Worm (Caenorhabditis elegans): ENCODE data around the gene ugt-67.

The ugt-67 gene

ce11 chrV:4890781-4891180 is 10.4 kb upstream of the ugt-67 start:
- TF ChIP-seq efl-1 (optimal IDR thresholded peaks at IDR 0.05) (no peak), efl-1 (GFP tag; optimal IDR thresholded peaks at IDR 0.05 in 1 of 2) (peak in 1 of 2 experiments; percentile 15), sox-4 (tag; optimal IDR thresholded peaks at IDR 0.05) (no peak)

DNA sequence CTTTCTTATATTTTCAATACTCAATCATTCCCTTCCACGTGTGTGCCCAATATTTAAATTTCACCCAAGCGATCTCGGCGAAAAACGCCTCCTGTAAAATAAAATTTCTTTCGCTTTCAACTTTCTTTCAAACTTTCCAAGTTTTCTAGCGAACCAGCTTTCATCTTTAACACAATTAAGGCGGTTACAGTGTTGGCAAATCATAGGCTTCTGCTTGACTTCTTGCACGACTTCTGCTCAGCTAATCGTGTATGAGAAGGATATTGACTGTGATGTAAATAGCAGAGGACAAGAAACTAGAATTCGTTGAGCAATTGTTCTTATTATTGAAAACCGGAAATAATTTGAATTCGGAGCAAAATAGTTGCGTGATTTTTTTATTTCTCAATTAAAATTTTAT is 9.9 kb upstream of the ugt-67 start:
- TF ChIP-seq blmp-1 (tag; optimal IDR thresholded peaks at IDR 0.05) (no peak), xbp-1 (tag; optimal IDR thresholded peaks at IDR 0.05) (no peak), jun-1 (tag; optimal IDR thresholded peaks at IDR 0.05) (no peak), C34B4.2 (tag; optimal IDR thresholded peaks at IDR 0.05) (no peak), ztf-4 (tag; optimal IDR thresholded peaks at IDR 0.05) (no peak)

- no peak for TF ChIP-seq nhr-20 (tag; optimal IDR thresholded peaks at IDR 0.05)
- TF ChIP-seq elt-3 (tag; optimal IDR thresholded peaks at IDR 0.05), result no peak
- TF ChIP-seq nhr-85 (tag), result no peak
- no peak for TF ChIP-seq lin-39 (tag; optimal IDR thresholded peaks at IDR 0.05)
- no peak for TF ChIP-seq sup-37 (GFP tag; optimal IDR thresholded peaks at IDR 0.05)
- no peak for TF ChIP-seq sptf-1 (tag; optimal IDR thresholded peaks at IDR 0.05)
- TF ChIP-seq hlh-4 (tag; optimal IDR thresholded peaks at IDR 0.05), result no peak
- TF ChIP-seq hpl-2 (GFP tag; optimal IDR thresholded peaks at IDR 0.05), result no peak
- no peak for TF ChIP-seq ceh-88 (GFP tag; IDR thresholded peaks at IDR 0.05)
- TF ChIP-seq C04F5.9 (tag; optimal IDR thresholded peaks at IDR 0.05), result no peak
- no peak for TF ChIP-seq isw-1 (GFP tag; IDR thresholded peaks at IDR 0.05)
- no peak for TF ChIP-seq snu-23 (GFP tag; optimal IDR thresholded peaks at IDR 0.05)
- no peak for TF ChIP-seq lsy-2 (tag; optimal IDR thresholded peaks at IDR 0.05)
- TF ChIP-seq nhr-76 (tag; optimal IDR thresholded peaks at IDR 0.05), result no peak
- no peak for TF ChIP-seq swsn-7 (tag; optimal IDR thresholded peaks at IDR 0.05)
- TF ChIP-seq mep-1 (tag; optimal IDR thresholded peaks at IDR 0.05), result no peak
- no peak for TF ChIP-seq ceh-82 (tag; optimal IDR thresholded peaks at IDR 0.05)
Measured at ce11 chrV:4894971-4895370, 6.2 kb upstream of the ugt-67 start, which contains the start of gene ugt-11. TSS of gene ugt-11 (minus strand) at chrV:4895071.

DNA sequence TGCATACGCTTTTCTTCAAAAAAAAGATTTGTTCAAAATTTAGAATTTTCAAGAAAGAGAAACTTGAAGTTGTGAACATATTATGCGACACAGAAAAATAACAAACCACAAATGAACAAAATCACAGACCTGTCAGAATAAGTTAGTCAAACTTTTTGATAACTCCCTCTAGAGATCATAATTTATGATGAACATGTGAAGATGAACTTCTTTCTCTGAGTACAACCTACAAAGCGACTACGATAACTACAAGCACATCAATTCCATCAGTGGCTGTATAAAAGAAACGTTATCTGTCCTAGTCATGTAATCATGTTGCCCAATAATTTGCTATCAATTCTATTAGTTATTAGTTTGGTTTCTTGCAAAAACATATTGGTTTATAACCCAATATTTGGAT is 5.4 kb upstream of the ugt-67 start, which contains the start of gene ugt-9:
Gene ugt-9, plus strand, starts transcription at position 305 of the 400 bp plus-strand sequence.
- TF ChIP-seq nhr-71 (tag; optimal IDR thresholded peaks at IDR 0.05), result peak; percentile 57
- TF ChIP-seq ztf-11 (tag; optimal IDR thresholded peaks at IDR 0.05), result no peak
- no peak for TF ChIP-seq aha-1 (tag; optimal IDR thresholded peaks at IDR 0.05)
- no peak for TF ChIP-seq egl-27 (tag; optimal IDR thresholded peaks at IDR 0.05)
- no peak for TF ChIP-seq unc-98 (GFP tag; IDR thresholded peaks at IDR 0.05)
- TF ChIP-seq xbp-1 (tag; optimal IDR thresholded peaks at IDR 0.05), result no peak
- no peak for TF ChIP-seq nhr-11 (tag; optimal IDR thresholded peaks at IDR 0.05)
- peak; percentile 34 for TF ChIP-seq snu-23 (GFP tag; optimal IDR thresholded peaks at IDR 0.05)
- no peak for TF ChIP-seq swsn-7 (tag; optimal IDR thresholded peaks at IDR 0.05)
- no peak for TF ChIP-seq mab-9 (GFP tag; IDR thresholded peaks at IDR 0.05)
- TF ChIP-seq rnt-1 (tag; optimal IDR thresholded peaks at IDR 0.05), result no peak
- TF ChIP-seq nhr-12 (tag; optimal IDR thresholded peaks at IDR 0.05), result no peak
- no peak for TF ChIP-seq ets-5 (GFP tag; IDR thresholded peaks at IDR 0.05)
- TF ChIP-seq lin-15B (tag; optimal IDR thresholded peaks at IDR 0.05), result no peak
- TF ChIP-seq hlh-4 (tag; optimal IDR thresholded peaks at IDR 0.05), result no peak
- TF ChIP-seq blmp-1 (tag; optimal IDR thresholded peaks at IDR 0.05), result no peak
- TF ChIP-seq sptf-1 (tag; optimal IDR thresholded peaks at IDR 0.05), result no peak
- TF ChIP-seq nhr-85 (tag), result peak; percentile 84
- TF ChIP-seq elt-3 (tag; optimal IDR thresholded peaks at IDR 0.05), result peak in 3 of 6 experiments; percentile 58 to 84 (median 61)
- TF ChIP-seq nhr-19 (GFP tag; conservative IDR thresholded peaks at IDR 0.05), result peak; percentile 36
- no peak for TF ChIP-seq fkh-8 (tag; optimal IDR thresholded peaks at IDR 0.05)
- no peak for TF ChIP-seq sup-37 (GFP tag; optimal IDR thresholded peaks at IDR 0.05)
- no peak for TF ChIP-seq mdl-1 (tag; optimal IDR thresholded peaks at IDR 0.05)
- peak; percentile 72 for TF ChIP-seq nhr-20 (tag; optimal IDR thresholded peaks at IDR 0.05)
- TF ChIP-seq Y116A8C.19 (tag; optimal IDR thresholded peaks at IDR 0.05; ENCODE audit: borderline replicate concordance), result no peak
- no peak for TF ChIP-seq hlh-17 (GFP tag; optimal IDR thresholded peaks at IDR 0.05; ENCODE audit: borderline replicate concordance)
- TF ChIP-seq nhr-76 (tag; optimal IDR thresholded peaks at IDR 0.05), result peak; percentile 77
- no peak for TF ChIP-seq ztf-4 (tag; optimal IDR thresholded peaks at IDR 0.05)
- no peak for TF ChIP-seq unc-130 (tag; optimal IDR thresholded peaks at IDR 0.05)
- TF ChIP-seq nhr-77 (tag; optimal IDR thresholded peaks at IDR 0.05), result peak; percentile 22
- TF ChIP-seq pqm-1 (tag; optimal IDR thresholded peaks at IDR 0.05), result no peak
- TF ChIP-seq fos-1 (tag; optimal IDR thresholded peaks at IDR 0.05), result no peak
- no peak for TF ChIP-seq pag-3 (tag; optimal IDR thresholded peaks at IDR 0.05; ENCODE audit: borderline replicate concordance, insufficient read depth)
- TF ChIP-seq elt-2 (tag; optimal IDR thresholded peaks at IDR 0.05), result no peak
- TF ChIP-seq tbx-2 (tag; optimal IDR thresholded peaks at IDR 0.05), result peak; percentile 41

Data from whole organism, L1 larva.